Worm (Caenorhabditis elegans) whole organism, L4 larva: ENCODE measurements around the gene R13D11.10.

Experiments
- F44E2.7 ChIP-seq: fragments of 200-800 bp; sonication (Bioruptor generic); IDR thresholded peaks from 2 replicates; pipeline ENCODE4 v2.1.2; 2022; ENCODE audit warnings: missing genetic modification characterization, missing compliant biosample characterization
- F49E8.2 ChIP-seq: sonication (generic microtip); optimal IDR thresholded peaks from 2 replicates; lab custom pipeline; 2016; ENCODE audit warnings: missing compliant biosample characterization, mild to moderate bottlenecking, missing genetic modification characterization, borderline replicate concordance
- T20F7.1 ChIP-seq: fragments of 200-800 bp; sonication (Bioruptor generic); optimal IDR thresholded peaks from 2 replicates; lab custom pipeline; 2018; ENCODE audit warnings: mild to moderate bottlenecking, missing genetic modification characterization, missing compliant biosample characterization
- T26A8.4 ChIP-seq: fragments of 200-800 bp; sonication (Bioruptor generic); IDR thresholded peaks from 2 replicates; pipeline ENCODE4 v1.3.6; 2022; ENCODE audit warnings: missing genetic modification characterization, missing compliant biosample characterization
- Y105C5A.15 ChIP-seq: fragments of 200-800 bp; sonication (Bioruptor generic); IDR thresholded peaks from 2 replicates; pipeline ENCODE4 v1.3.6; 2022; ENCODE audit warnings: missing genetic modification characterization, missing compliant biosample characterization
- aha-1 ChIP-seq: fragments of 150-350 bp; peaks from one replicate; lab custom pipeline; 2014; ENCODE audit warnings: missing biosample characterization, missing genetic modification characterization
- ctbp-1 ChIP-seq: fragments of 200-800 bp; sonication (Bioruptor generic); IDR thresholded peaks from 2 replicates; pipeline ENCODE4 v1.3.6; 2022; ENCODE audit warnings: missing genetic modification reagents, missing genetic modification characterization, missing compliant biosample characterization
- daf-8 ChIP-seq: fragments of 200-800 bp; sonication (Bioruptor generic); IDR thresholded peaks from 2 replicates; pipeline ENCODE4 v1.3.6; 2022; ENCODE audit warnings: missing genetic modification characterization, missing compliant biosample characterization
- duxl-1 ChIP-seq: sonication (generic microtip); optimal IDR thresholded peaks from 2 replicates; lab custom pipeline; 2016; ENCODE audit warnings: mild to moderate bottlenecking, missing genetic modification characterization, moderate library complexity, missing compliant biosample characterization; ENCODE audit not compliant: poor library complexity
- egl-43 ChIP-seq: fragments of 200-800 bp; sonication (Bioruptor generic); IDR thresholded peaks from 2 replicates; pipeline ENCODE4 v1.3.6; 2022; ENCODE audit warnings: missing genetic modification reagents, missing genetic modification characterization, missing compliant biosample characterization
- hif-1 ChIP-seq, 2 experiments: sonication (generic microtip); optimal IDR thresholded peaks; 2 replicates each; lab custom pipeline; 2016 to 2017; ENCODE audit warnings: missing compliant biosample characterization in 2 of 2, missing genetic modification characterization in 2 of 2, missing genetic modification reagents in 2 of 2, missing genotype in 2 of 2, mild to moderate bottlenecking in 1 of 2
- hlh-30 ChIP-seq: sonication (generic microtip); optimal IDR thresholded peaks from 2 replicates; lab custom pipeline; 2017; ENCODE audit warnings: antibody characterized with exemption, mild to moderate bottlenecking, missing genetic modification characterization, missing compliant biosample characterization; ENCODE audit not compliant: insufficient read depth
- jun-1 ChIP-seq: fragments of 150-350 bp; optimal IDR thresholded peaks from 2 replicates; lab custom pipeline; 2014; ENCODE audit warnings: missing biosample characterization, missing genetic modification reagents, missing genetic modification characterization
- lim-7 ChIP-seq: fragments of 200-800 bp; sonication (Bioruptor generic); IDR thresholded peaks from 2 replicates; pipeline ENCODE4 v1.3.6; 2022; ENCODE audit warnings: missing genetic modification characterization, missing compliant biosample characterization
- lin-38 ChIP-seq: fragments of 200-800 bp; sonication (Bioruptor generic); IDR thresholded peaks from 2 replicates; pipeline ENCODE4 v1.3.6; 2022; ENCODE audit warnings: missing genetic modification reagents, missing genetic modification characterization, missing compliant biosample characterization
- madf-5 ChIP-seq, 2 experiments: fragments of 200-800 bp; sonication (Bioruptor generic); IDR thresholded peaks; 2 replicates each; pipeline ENCODE4 v1.3.6; 2022; ENCODE audit warnings: missing compliant biosample characterization in 2 of 2, missing genetic modification characterization in 2 of 2
- madf-9 ChIP-seq: fragments of 200-800 bp; sonication (Bioruptor generic); conservative IDR thresholded peaks from 2 replicates; pipeline ENCODE4 v1.3.6; 2022; ENCODE audit warnings: missing genetic modification reagents, missing genetic modification characterization, missing compliant biosample characterization
- mdt-29 ChIP-seq: fragments of 200-800 bp; sonication (Bioruptor generic); IDR thresholded peaks from 2 replicates; pipeline ENCODE4 v1.3.6; 2022; ENCODE audit warnings: missing genetic modification reagents, missing genetic modification characterization, missing compliant biosample characterization
- mes-2 ChIP-seq: sonication (generic microtip); optimal IDR thresholded peaks from 2 replicates; lab custom pipeline; 2016; ENCODE audit warnings: missing genotype, mild to moderate bottlenecking, missing genetic modification characterization, missing compliant biosample characterization; ENCODE audit not compliant: poor library complexity, severe bottlenecking
- nhr-10 ChIP-seq: fragments of 150-350 bp; optimal IDR thresholded peaks from 2 replicates; lab custom pipeline; 2014; ENCODE audit warnings: missing biosample characterization, missing genetic modification characterization
- nhr-102 ChIP-seq: sonication (generic microtip); optimal IDR thresholded peaks from 2 replicates; lab custom pipeline; 2016; ENCODE audit warnings: mild to moderate bottlenecking, missing genetic modification characterization, moderate library complexity, missing compliant biosample characterization
- nhr-77 ChIP-seq: fragments of 150-350 bp; optimal IDR thresholded peaks from 2 replicates; lab custom pipeline; 2014; ENCODE audit warnings: missing biosample characterization, missing genetic modification characterization
- snpc-4 ChIP-seq: fragments of 150-350 bp; optimal IDR thresholded peaks from 2 replicates; lab custom pipeline; 2014; ENCODE audit warnings: missing biosample characterization, missing genetic modification characterization
- tra-1 ChIP-seq: fragments of 200-800 bp; sonication (Bioruptor generic); IDR thresholded peaks from 2 replicates; pipeline ENCODE4 v1.3.6; 2022; ENCODE audit warnings: missing genetic modification reagents, missing genetic modification characterization, missing compliant biosample characterization
- vab-7 ChIP-seq: fragments of 200-800 bp; sonication (Bioruptor generic); IDR thresholded peaks from 2 replicates; pipeline ENCODE4 v1.3.6; 2022; ENCODE audit warnings: missing genetic modification reagents, missing genetic modification characterization, missing compliant biosample characterization
- zfp-2 ChIP-seq: sonication (generic microtip); optimal IDR thresholded peaks from 2 replicates; lab custom pipeline; 2016; ENCODE audit warnings: mild to moderate bottlenecking, missing genetic modification characterization, missing compliant biosample characterization
- zfp-3 ChIP-seq: fragments of 200-800 bp; sonication (Bioruptor generic); conservative IDR thresholded peaks from 2 replicates; pipeline ENCODE4 v1.3.6; 2022; ENCODE audit warnings: missing genetic modification reagents, missing genetic modification characterization, missing compliant biosample characterization
- ztf-11 ChIP-seq: fragments of 150-350 bp; optimal IDR thresholded peaks from 2 replicates; lab custom pipeline; 2014; ENCODE audit warnings: missing biosample characterization, missing genetic modification characterization

R13D11.10 gene

ce11 chrV:802726-803125 lies 10.3 kb downstream of the R13D11.10 start:
- TF ChIP-seq aha-1 (tag; lab: Kevin White, UChicago) (peak; percentile 96), jun-1 (no peak), nhr-10 (no peak)

- TF ChIP-seq zfp-3 (no peak), ztf-11 (tag; lab: Kevin White, UChicago) (no peak), aha-1 (tag; lab: Kevin White, UChicago) (peak; percentile 94)
Measured at ce11 chrV:801555-802060, 11.4 kb downstream of the R13D11.10 start.

- TF ChIP-seq F44E2.7 (GFP tag; lab: Robert Waterston, UW) (no peak), zfp-3 (no peak), madf-9 (GFP tag; lab: Robert Waterston, UW) (no peak), lin-38 (GFP tag; lab: Robert Waterston, UW) (no peak)
Measured at ce11 chrV:800271-800670, 12.7 kb downstream of the R13D11.10 start.

ce11 chrV:797241-797640 lies 15.8 kb downstream of the R13D11.10 start:
- no peak for TF ChIP-seq ctbp-1
- TF ChIP-seq hlh-30 (tag; lab: Kevin White, UChicago), result no peak
- TF ChIP-seq nhr-77, result no peak
- no peak for TF ChIP-seq Y105C5A.15 (GFP tag; lab: Robert Waterston, UW)
- TF ChIP-seq duxl-1, result no peak
- no peak for TF ChIP-seq snpc-4
- TF ChIP-seq T26A8.4 (GFP tag; lab: Robert Waterston, UW), result no peak
- TF ChIP-seq mes-2 (tag; lab: Kevin White, UChicago), result no peak
- no peak for TF ChIP-seq nhr-102 (tag; lab: Kevin White, UChicago)
- no peak for TF ChIP-seq zfp-2 (tag; lab: Kevin White, UChicago)
- TF ChIP-seq zfp-3, result no peak
- TF ChIP-seq hif-1 (tag; optimal IDR thresholded peaks at IDR 0.05; lab: Kevin White, UChicago), result no peak
- TF ChIP-seq F49E8.2 (tag; lab: Kevin White, UChicago), result no peak

- TF ChIP-seq aha-1 (tag; lab: Kevin White, UChicago), result peak; percentile 81
- no peak for TF ChIP-seq daf-8
- TF ChIP-seq mdt-29 (GFP tag; lab: Robert Waterston, UW), result no peak
- TF ChIP-seq, all 104 proteins: peak for 1
Measured at ce11 chrV:794092-794491, 18.9 kb downstream of the R13D11.10 start.

ce11 chrV:782432-782831 lies 30.6 kb downstream of the R13D11.10 start, which contains the start of gene srab-16:
srab-16 (plus strand) TSS chrV:782732.
- TF ChIP-seq T26A8.4 (GFP tag; lab: Robert Waterston, UW), result no peak
- TF ChIP-seq madf-5 (GFP tag; IDR thresholded peaks at IDR 0.05; lab: Robert Waterston, UW), result no peak
- no peak for TF ChIP-seq tra-1 (GFP tag; lab: Robert Waterston, UW)

- TF ChIP-seq F44E2.7 (GFP tag; lab: Robert Waterston, UW) (no peak), egl-43 (GFP tag; lab: Robert Waterston, UW) (no peak), lim-7 (GFP tag; lab: Robert Waterston, UW) (no peak), T20F7.1 (GFP tag; lab: Kevin White, UChicago) (no peak), vab-7 (no peak), nhr-102 (tag; lab: Kevin White, UChicago) (no peak), aha-1 (tag; lab: Kevin White, UChicago) (no peak), nhr-10 (no peak), hlh-30 (tag; lab: Kevin White, UChicago) (no peak)
Measured at ce11 chrV:779999-780398, 33.0 kb downstream of the R13D11.10 start, which contains the start of gene srbc-60. srbc-60 (plus strand) TSS chrV:780299.
